Worm (Caenorhabditis elegans) whole organism, L4 larva: ENCODE measurements around the gene W08E12.7.
A peak's percentile ranks its signal among the peaks of the same experiment; 100 is the strongest.

Source experiments
- D1046.2 ChIP-seq: fragments of 200-800 bp; sonication (Bioruptor generic); IDR thresholded peaks from 2 replicates; pipeline ENCODE4 v1.3.6; 2022; ENCODE audit warnings: missing genetic modification characterization, missing compliant biosample characterization
- F10B5.3 ChIP-seq: sonication (generic microtip); optimal IDR thresholded peaks from 2 replicates; lab custom pipeline; 2016; ENCODE audit warnings: mild to moderate bottlenecking, missing genetic modification characterization, missing compliant biosample characterization
- F37D6.2 ChIP-seq: sonication (generic microtip); optimal IDR thresholded peaks from 2 replicates; lab custom pipeline; 2016; ENCODE audit warnings: mild to moderate bottlenecking, missing genetic modification characterization, missing compliant biosample characterization
- aha-1 ChIP-seq: fragments of 150-350 bp; peaks from one replicate; lab custom pipeline; 2014; ENCODE audit warnings: missing biosample characterization, missing genetic modification characterization
- ama-1 ChIP-seq: fragments of 150-350 bp; optimal IDR thresholded peaks from 2 replicates; lab custom pipeline; 2014; ENCODE audit warnings: inconsistent platforms, mixed read lengths
- ceh-44 ChIP-seq: fragments of 200-800 bp; sonication (Bioruptor generic); IDR thresholded peaks from 2 replicates; pipeline ENCODE4 v1.3.6; 2022; ENCODE audit warnings: missing genetic modification reagents, missing genetic modification characterization, missing compliant biosample characterization
- ces-1 ChIP-seq: fragments of 150-350 bp; sonication (generic microtip); optimal IDR thresholded peaks from 4 replicates; lab custom pipeline; 2014; ENCODE audit warnings: missing biosample characterization, missing genetic modification reagents, missing genetic modification characterization
- daf-16 ChIP-seq, 3 experiments: sonication (generic microtip); optimal IDR thresholded peaks; 2 replicates each; lab custom pipeline; 2016 to 2017; ENCODE audit warnings: missing genetic modification characterization in 3 of 3, missing genetic modification reagents in 3 of 3, mild to moderate bottlenecking in 2 of 3, missing compliant biosample characterization in 2 of 3, missing biosample characterization in 1 of 3, moderate library complexity in 1 of 3
- dmd-6 ChIP-seq: fragments of 200-800 bp; sonication (Bioruptor generic); IDR thresholded peaks from 2 replicates; pipeline ENCODE4 v1.3.6; 2022; ENCODE audit warnings: missing genetic modification reagents, missing genetic modification characterization, missing compliant biosample characterization
- dve-1 ChIP-seq: sonication (generic microtip); optimal IDR thresholded peaks from 2 replicates; lab custom pipeline; 2017; ENCODE audit warnings: antibody characterized with exemption, mild to moderate bottlenecking, missing genetic modification characterization, missing compliant biosample characterization; ENCODE audit not compliant: insufficient read depth
- fkh-10 ChIP-seq: fragments of 150-350 bp; optimal IDR thresholded peaks from 2 replicates; lab custom pipeline; 2014; ENCODE audit warnings: missing biosample characterization, missing genetic modification reagents, missing genetic modification characterization
- fos-1 ChIP-seq: fragments of 150-350 bp; optimal IDR thresholded peaks from 2 replicates; lab custom pipeline; 2014; ENCODE audit warnings: missing biosample characterization, missing genetic modification characterization
- hif-1 ChIP-seq, 2 experiments: sonication (generic microtip); optimal IDR thresholded peaks; 2 replicates each; lab custom pipeline; 2016 to 2017; ENCODE audit warnings: missing compliant biosample characterization in 2 of 2, missing genetic modification characterization in 2 of 2, missing genetic modification reagents in 2 of 2, missing genotype in 2 of 2, mild to moderate bottlenecking in 1 of 2
- hlh-11 ChIP-seq: fragments of 200-800 bp; sonication (Bioruptor generic); optimal IDR thresholded peaks from 2 replicates; lab custom pipeline; 2018; ENCODE audit warnings: mild to moderate bottlenecking, missing genetic modification characterization, missing compliant biosample characterization
- hlh-30 ChIP-seq: sonication (generic microtip); optimal IDR thresholded peaks from 2 replicates; lab custom pipeline; 2017; ENCODE audit warnings: antibody characterized with exemption, mild to moderate bottlenecking, missing genetic modification characterization, missing compliant biosample characterization; ENCODE audit not compliant: insufficient read depth
- jun-1 ChIP-seq: fragments of 150-350 bp; optimal IDR thresholded peaks from 2 replicates; lab custom pipeline; 2014; ENCODE audit warnings: missing biosample characterization, missing genetic modification reagents, missing genetic modification characterization
- lin-29 ChIP-seq: fragments of 200-800 bp; sonication (Bioruptor generic); IDR thresholded peaks from 2 replicates; pipeline ENCODE4 v1.3.6; 2022; ENCODE audit warnings: missing genetic modification reagents, missing genetic modification characterization, missing compliant biosample characterization
- lin-38 ChIP-seq: fragments of 200-800 bp; sonication (Bioruptor generic); IDR thresholded peaks from 2 replicates; pipeline ENCODE4 v1.3.6; 2022; ENCODE audit warnings: missing genetic modification reagents, missing genetic modification characterization, missing compliant biosample characterization
- mdl-1 ChIP-seq, 2 experiments: fragments of 150-350 bp in 1 of 2; sonication (generic microtip) in 1 of 2; optimal IDR thresholded peaks; 2 replicates each; lab custom pipeline; 2014 to 2017; ENCODE audit warnings: missing biosample characterization in 2 of 2, missing genetic modification characterization in 2 of 2
- mep-1 ChIP-seq: fragments of 150-350 bp; sonication (generic microtip); optimal IDR thresholded peaks from 3 replicates; lab custom pipeline; 2014; ENCODE audit warnings: missing biosample characterization, missing genetic modification characterization
- mes-2 ChIP-seq: sonication (generic microtip); optimal IDR thresholded peaks from 2 replicates; lab custom pipeline; 2016; ENCODE audit warnings: missing genotype, mild to moderate bottlenecking, missing genetic modification characterization, missing compliant biosample characterization; ENCODE audit not compliant: poor library complexity, severe bottlenecking
- mxl-3 ChIP-seq: fragments of 200-800 bp; sonication (Bioruptor generic); optimal IDR thresholded peaks from 2 replicates; lab custom pipeline; 2018; ENCODE audit warnings: mild to moderate bottlenecking, missing genetic modification characterization, missing compliant biosample characterization
- nhr-10 ChIP-seq: fragments of 150-350 bp; optimal IDR thresholded peaks from 2 replicates; lab custom pipeline; 2014; ENCODE audit warnings: missing biosample characterization, missing genetic modification characterization
- nhr-25 ChIP-seq: sonication (generic microtip); optimal IDR thresholded peaks from 2 replicates; lab custom pipeline; 2017; ENCODE audit warnings: missing genetic modification characterization, mild to moderate bottlenecking, missing compliant biosample characterization, antibody characterized with exemption, moderate library complexity, borderline replicate concordance; ENCODE audit not compliant: insufficient read depth
- nhr-28 ChIP-seq: fragments of 150-350 bp; optimal IDR thresholded peaks from 2 replicates; lab custom pipeline; 2014; ENCODE audit warnings: missing biosample characterization, missing genetic modification characterization
- nhr-42 ChIP-seq: fragments of 200-800 bp; sonication (Bioruptor generic); IDR thresholded peaks from 2 replicates; pipeline ENCODE4 v1.3.6; 2022; ENCODE audit warnings: missing genetic modification characterization, missing compliant biosample characterization
- nhr-48 ChIP-seq: sonication (generic microtip); optimal IDR thresholded peaks from 2 replicates; lab custom pipeline; 2016; ENCODE audit warnings: mild to moderate bottlenecking, missing genetic modification characterization, missing compliant biosample characterization
- nhr-6 ChIP-seq: fragments of 150-350 bp; optimal IDR thresholded peaks from 2 replicates; lab custom pipeline; 2014; ENCODE audit warnings: missing biosample characterization, missing genetic modification characterization
- nhr-76 ChIP-seq: fragments of 150-350 bp; optimal IDR thresholded peaks from 2 replicates; lab custom pipeline; 2014; ENCODE audit warnings: missing biosample characterization, missing genetic modification characterization
- nhr-77 ChIP-seq: fragments of 150-350 bp; optimal IDR thresholded peaks from 2 replicates; lab custom pipeline; 2014; ENCODE audit warnings: missing biosample characterization, missing genetic modification characterization
- php-3 ChIP-seq: fragments of 200-800 bp; sonication (Bioruptor generic); IDR thresholded peaks from 2 replicates; pipeline ENCODE4 v1.3.6; 2022; ENCODE audit warnings: missing genetic modification reagents, missing genetic modification characterization, missing compliant biosample characterization
- pqm-1 ChIP-seq: sonication (generic microtip); optimal IDR thresholded peaks from 2 replicates; lab custom pipeline; 2017; ENCODE audit warnings: missing biosample characterization, missing genetic modification characterization
- rbr-2 ChIP-seq: sonication (generic microtip); optimal IDR thresholded peaks from 2 replicates; lab custom pipeline; 2016; ENCODE audit warnings: missing genotype, missing genetic modification characterization, missing compliant biosample characterization
- sdz-12 ChIP-seq: fragments of 200-800 bp; sonication (Bioruptor generic); optimal IDR thresholded peaks from 2 replicates; lab custom pipeline; 2018; ENCODE audit warnings: mild to moderate bottlenecking, missing genetic modification characterization, missing compliant biosample characterization
- skn-1 ChIP-seq: fragments of 150-350 bp; optimal IDR thresholded peaks from 2 replicates; lab custom pipeline; 2014; ENCODE audit warnings: missing biosample characterization, missing genetic modification characterization
- snpc-1.2 ChIP-seq: fragments of 200-800 bp; sonication (Bioruptor generic); IDR thresholded peaks from 2 replicates; pipeline ENCODE4 v1.3.6; 2022; ENCODE audit warnings: missing genetic modification reagents, missing genetic modification characterization, missing compliant biosample characterization
- snpc-4 ChIP-seq: fragments of 150-350 bp; optimal IDR thresholded peaks from 2 replicates; lab custom pipeline; 2014; ENCODE audit warnings: missing biosample characterization, missing genetic modification characterization
- spr-1 ChIP-seq: sonication (generic microtip); optimal IDR thresholded peaks from 2 replicates; lab custom pipeline; 2016; ENCODE audit warnings: mild to moderate bottlenecking, missing genetic modification characterization, missing compliant biosample characterization
- spr-3 ChIP-seq: fragments of 200-800 bp; sonication (Bioruptor generic); optimal IDR thresholded peaks from 2 replicates; lab custom pipeline; 2018; ENCODE audit warnings: mild to moderate bottlenecking, missing genetic modification characterization, missing compliant biosample characterization
- unc-39 ChIP-seq: sonication (generic microtip); optimal IDR thresholded peaks from 2 replicates; lab custom pipeline; 2017; ENCODE audit warnings: missing biosample characterization, missing genetic modification characterization
- unc-62 ChIP-seq, 3 experiments: fragments of 150-350 bp in 1 of 3; sonication (generic microtip); optimal IDR thresholded peaks in 2 of 3; peaks in 1 of 3; 1 replicate in 1 of 3; 2 replicates in 2 of 3; lab custom pipeline; 2014 to 2017; ENCODE audit warnings: missing biosample characterization in 3 of 3, missing genetic modification characterization in 3 of 3, missing genetic modification reagents in 3 of 3, missing genotype in 1 of 3
- vab-7 ChIP-seq: fragments of 200-800 bp; sonication (Bioruptor generic); IDR thresholded peaks from 2 replicates; pipeline ENCODE4 v1.3.6; 2022; ENCODE audit warnings: missing genetic modification reagents, missing genetic modification characterization, missing compliant biosample characterization
- zag-1 ChIP-seq: fragments of 150-350 bp; optimal IDR thresholded peaks from 2 replicates; lab custom pipeline; 2014; ENCODE audit warnings: missing biosample characterization, missing genetic modification characterization
- zfp-2 ChIP-seq: sonication (generic microtip); optimal IDR thresholded peaks from 2 replicates; lab custom pipeline; 2016; ENCODE audit warnings: mild to moderate bottlenecking, missing genetic modification characterization, missing compliant biosample characterization
- zip-11 ChIP-seq: fragments of 200-800 bp; sonication (Bioruptor generic); IDR thresholded peaks from 2 replicates; pipeline ENCODE4 v1.3.6; 2022; ENCODE audit warnings: missing genetic modification characterization, missing compliant biosample characterization
- ztf-7 ChIP-seq: fragments of 150-350 bp; optimal IDR thresholded peaks from 2 replicates; lab custom pipeline; 2014; ENCODE audit warnings: missing biosample characterization, missing genetic modification characterization

W08E12.7 gene

DNA sequence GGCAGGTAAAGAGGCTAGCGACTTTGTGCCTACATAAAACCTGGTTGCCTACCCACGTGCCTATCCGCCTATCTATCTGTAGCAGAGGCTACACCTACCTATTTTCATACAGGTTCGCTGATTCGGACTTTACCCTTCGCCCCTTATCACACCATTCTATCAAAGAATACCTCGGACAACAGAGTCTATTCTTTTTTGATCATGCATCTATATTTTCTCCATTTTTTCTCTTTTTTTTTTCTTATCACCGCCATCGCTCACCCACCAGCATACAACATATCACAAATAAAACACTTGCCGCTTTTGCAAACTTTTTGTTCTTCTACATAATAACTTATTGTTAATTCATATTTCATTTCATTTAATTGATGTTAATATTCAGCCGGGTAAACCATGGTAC lies 36.4 kb upstream of the W08E12.7 start, which contains the start of gene T26C12.1:
Gene T26C12.1, plus strand, starts transcription at position 383 of the 400 bp plus-strand sequence.
- no peak for TF ChIP-seq sdz-12 (GFP tag; lab: Kevin White, UChicago)
- no peak for TF ChIP-seq rbr-2 (tag; lab: Kevin White, UChicago)
- TF ChIP-seq ztf-7 (tag; lab: Kevin White, UChicago) = no peak
- TF ChIP-seq nhr-48 = no peak
- no peak for TF ChIP-seq ces-1 (GFP tag; lab: Kevin White, UChicago)
- peak; percentile 47 for TF ChIP-seq nhr-77 (tag; lab: Kevin White, UChicago)
- TF ChIP-seq F10B5.3 (tag; lab: Kevin White, UChicago) = no peak
- no peak for TF ChIP-seq ceh-44
- no peak for TF ChIP-seq lin-29
- no peak for TF ChIP-seq fkh-10
- no peak for TF ChIP-seq snpc-1.2
- peak; percentile 36 for TF ChIP-seq hlh-11 (tag; lab: Kevin White, UChicago)
- TF ChIP-seq hif-1 (tag; optimal IDR thresholded peaks at IDR 0.05; lab: Kevin White, UChicago) = no peak
- TF ChIP-seq hlh-30 = peak; percentile 21
- TF ChIP-seq mes-2 (tag; lab: Kevin White, UChicago) = no peak
- peak; percentile 50 for TF ChIP-seq dve-1
- TF ChIP-seq aha-1 = no peak
- TF ChIP-seq fos-1 (tag; lab: Kevin White, UChicago) = no peak
- no peak for TF ChIP-seq nhr-25 (tag; lab: Kevin White, UChicago)
- no peak for TF ChIP-seq ama-1 (lab: Kevin White, UChicago)
- TF ChIP-seq mdl-1 (tag; optimal IDR thresholded peaks at IDR 0.05; lab: Kevin White, UChicago) = peak in 1 of 2 experiments; percentile 73
- peak; percentile 57; the same call in 1 of the 2 replicates for TF ChIP-seq dmd-6 (GFP tag; lab: Robert Waterston, UW)
- TF ChIP-seq mxl-3 (GFP tag; lab: Kevin White, UChicago) = no peak
- no peak for TF ChIP-seq unc-62 (GFP tag; optimal IDR thresholded peaks at IDR 0.05 in 1 of 2; lab: Kevin White, UChicago)
- TF ChIP-seq unc-62 (tag; optimal IDR thresholded peaks at IDR 0.05; lab: Kevin White, UChicago) = no peak
- no peak for TF ChIP-seq D1046.2 (GFP tag; lab: Robert Waterston, UW)
- TF ChIP-seq zfp-2 (tag; lab: Kevin White, UChicago) = no peak
- TF ChIP-seq php-3 (GFP tag; lab: Robert Waterston, UW) = no peak
- no peak for TF ChIP-seq daf-16 (GFP tag; optimal IDR thresholded peaks at IDR 0.05; lab: Kevin White, UChicago)
- peak; percentile 53 for TF ChIP-seq daf-16 (tag; optimal IDR thresholded peaks at IDR 0.05; lab: Kevin White, UChicago)
- no peak for TF ChIP-seq snpc-4 (tag; lab: Kevin White, UChicago)
- peak; percentile 88 for TF ChIP-seq pqm-1
- no peak for TF ChIP-seq unc-39 (tag; lab: Kevin White, UChicago)
- no peak for TF ChIP-seq zag-1 (tag; lab: Kevin White, UChicago)
- TF ChIP-seq nhr-6 = no peak
- TF ChIP-seq nhr-28 (tag; lab: Kevin White, UChicago) = peak; percentile 92
- no peak for TF ChIP-seq F37D6.2

DNA sequence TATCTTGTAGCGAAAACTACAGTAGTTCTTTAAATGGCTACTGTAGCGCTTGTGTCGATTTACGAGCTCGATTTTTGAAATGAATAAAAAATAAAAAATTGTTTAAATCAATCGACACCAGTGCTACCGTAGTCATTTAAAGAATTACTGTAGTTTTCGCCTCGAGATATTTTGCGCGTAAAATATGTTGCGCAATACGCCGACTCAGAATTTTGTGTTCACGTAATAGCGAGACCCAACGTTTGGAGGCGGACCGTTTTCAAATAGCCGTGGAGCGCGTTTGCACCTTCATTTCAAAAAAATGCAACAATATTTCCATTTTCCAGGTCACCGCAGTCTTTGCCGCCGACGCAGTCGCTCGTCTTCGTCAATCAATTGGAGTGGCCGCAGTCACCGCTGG lies 34.7 kb upstream of the W08E12.7 start:
- no peak for TF ChIP-seq zag-1 (tag; lab: Kevin White, UChicago)

DNA sequence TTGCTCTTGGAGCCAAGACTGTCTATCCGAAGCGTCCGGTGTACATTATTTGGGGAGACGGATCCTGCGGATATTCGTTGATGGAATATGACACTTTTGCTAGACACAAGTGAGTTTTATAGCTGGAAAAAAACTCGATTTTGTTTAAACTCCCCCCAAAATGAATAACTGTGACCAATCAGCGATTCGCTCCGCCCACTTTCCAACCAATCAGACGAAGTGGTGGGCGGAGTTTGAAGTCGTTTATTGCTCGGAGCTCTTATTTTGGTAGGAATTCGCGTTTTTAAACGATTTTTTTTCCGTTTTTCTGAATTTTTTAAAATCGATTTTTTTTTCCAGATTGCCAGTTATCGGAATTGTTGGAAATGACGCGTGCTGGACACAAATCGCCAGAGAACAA lies 33.2 kb upstream of the W08E12.7 start:
- TF ChIP-seq spr-1 (no peak), skn-1 (no peak), lin-38 (GFP tag; lab: Robert Waterston, UW) (no peak), jun-1 (no peak), nhr-42 (GFP tag; lab: Robert Waterston, UW) (no peak), nhr-10 (tag; lab: Kevin White, UChicago) (no peak), spr-3 (GFP tag; lab: Kevin White, UChicago) (no peak), nhr-25 (tag; lab: Kevin White, UChicago) (no peak), mxl-3 (GFP tag; lab: Kevin White, UChicago) (no peak), unc-62 (GFP tag; optimal IDR thresholded peaks at IDR 0.05 in 1 of 2; lab: Kevin White, UChicago) (no peak), unc-62 (tag; optimal IDR thresholded peaks at IDR 0.05; lab: Kevin White, UChicago) (no peak), vab-7 (GFP tag; lab: Robert Waterston, UW) (no peak), F37D6.2 (no peak), mep-1 (no peak), zip-11 (GFP tag; lab: Robert Waterston, UW) (no peak), D1046.2 (GFP tag; lab: Robert Waterston, UW) (no peak), rbr-2 (tag; lab: Kevin White, UChicago) (no peak), zag-1 (tag; lab: Kevin White, UChicago) (no peak), nhr-76 (tag; lab: Kevin White, UChicago) (no peak)
